Worm (Caenorhabditis elegans) whole organism, mixed stage, embryonic: ENCODE data around the gene srg-25.

Source experiments
- bed-3 ChIP-seq: fragments of 200-800 bp; sonication (Bioruptor generic); optimal IDR thresholded peaks from 3 replicates; lab custom pipeline; 2018; ENCODE audit warnings: mild to moderate bottlenecking, missing genetic modification characterization, moderate library complexity, missing compliant biosample characterization
- ces-1 ChIP-seq: fragments of 150-350 bp; optimal IDR thresholded peaks from 2 replicates; lab custom pipeline; 2014; ENCODE audit warnings: missing biosample characterization, missing genetic modification reagents, missing genetic modification characterization
- elt-3 ChIP-seq: fragments of 150-350 bp; optimal IDR thresholded peaks from 2 replicates; lab custom pipeline; 2014; ENCODE audit warnings: missing biosample characterization, missing genetic modification characterization
- mab-5 ChIP-seq: fragments of 150-350 bp; optimal IDR thresholded peaks from 2 replicates; lab custom pipeline; 2014; ENCODE audit warnings: missing biosample characterization, missing genetic modification characterization
- nhr-237 ChIP-seq: fragments of 150-350 bp; optimal IDR thresholded peaks from 2 replicates; lab custom pipeline; 2014; ENCODE audit warnings: missing biosample characterization, missing genetic modification characterization
- pha-4 ChIP-seq: fragments of 150-350 bp; optimal IDR thresholded peaks from 2 replicates; lab custom pipeline; 2018; ENCODE audit warnings: missing biosample characterization, missing genetic modification reagents, missing genetic modification characterization
- snpc-4 ChIP-seq: fragments of 150-350 bp; optimal IDR thresholded peaks from 2 replicates; lab custom pipeline; 2014; ENCODE audit warnings: missing biosample characterization, missing genetic modification characterization
- sptf-1 ChIP-seq: sonication (generic microtip); optimal IDR thresholded peaks from 2 replicates; lab custom pipeline; 2017; ENCODE audit warnings: mild to moderate bottlenecking, missing genetic modification characterization, moderate library complexity, missing compliant biosample characterization
- tbx-8 ChIP-seq: fragments of 200-800 bp; sonication (Bioruptor generic); optimal IDR thresholded peaks from 2 replicates; lab custom pipeline; 2018; ENCODE audit warnings: mild to moderate bottlenecking, missing genetic modification characterization, moderate library complexity, missing compliant biosample characterization

ce11 chrV:5349471-5349870 lies 4.2 kb upstream of the srg-25 start, which contains the start of gene T09D3.3:
- TF ChIP-seq pha-4 (no peak), bed-3 (no peak), mab-5 (no peak), nhr-237 (no peak), tbx-8 (GFP tag; lab: Kevin White, UChicago) (no peak), snpc-4 (tag; lab: Kevin White, UChicago) (no peak), ces-1 (GFP tag; lab: Kevin White, UChicago) (no peak), elt-3 (tag; lab: Kevin White, UChicago) (no peak), sptf-1 (tag; lab: Kevin White, UChicago) (no peak)
